Fruit fly (Drosophila melanogaster): ENCODE results near the gene Rab40.

- TF ChIP-seq CG32121 (GFP tag; IDR thresholded peaks at IDR 0.05), result no peak
- no peak for TF ChIP-seq EcR (GFP tag; optimal IDR thresholded peaks at IDR 0.05)
- TF ChIP-seq CG8301 (tag; optimal IDR thresholded peaks at IDR 0.05), result no peak
- no peak for TF ChIP-seq rn (GFP tag; IDR thresholded peaks at IDR 0.05)
- TF ChIP-seq Snoo (tag; optimal IDR thresholded peaks at IDR 0.05), result no peak
Observed at dm6 chrX:12466541-12467240, 3.8 kb upstream of the Rab40 start.
